Worm (Caenorhabditis elegans): ENCODE measurements around the gene smg-6.

Gene smg-6

DNA sequence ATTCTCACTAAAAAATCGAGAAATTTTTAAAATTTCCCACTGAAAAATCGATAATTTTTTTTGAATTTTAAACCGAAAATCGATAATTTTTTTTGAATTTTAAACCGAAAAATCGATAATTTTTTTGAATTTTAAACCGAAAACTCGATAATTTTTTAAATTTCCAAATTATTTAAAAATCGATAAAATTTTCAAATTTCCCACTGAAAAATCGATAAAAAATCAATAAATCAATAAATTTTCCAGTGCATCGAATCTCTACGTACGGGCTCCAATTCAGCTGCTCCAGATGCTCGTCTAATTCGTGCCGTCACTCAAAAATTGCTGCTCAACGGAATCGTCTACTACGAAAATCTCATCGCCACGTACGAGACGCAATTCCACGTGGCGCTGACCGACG lies 5.0 kb downstream of the smg-6 start:
- TF ChIP-seq him-1 (tag; optimal IDR thresholded peaks at IDR 0.05), result no peak
- TF ChIP-seq W03F9.2 (tag; optimal IDR thresholded peaks at IDR 0.05), result no peak
- TF ChIP-seq dao-5 (tag; optimal IDR thresholded peaks at IDR 0.05), result no peak

DNA sequence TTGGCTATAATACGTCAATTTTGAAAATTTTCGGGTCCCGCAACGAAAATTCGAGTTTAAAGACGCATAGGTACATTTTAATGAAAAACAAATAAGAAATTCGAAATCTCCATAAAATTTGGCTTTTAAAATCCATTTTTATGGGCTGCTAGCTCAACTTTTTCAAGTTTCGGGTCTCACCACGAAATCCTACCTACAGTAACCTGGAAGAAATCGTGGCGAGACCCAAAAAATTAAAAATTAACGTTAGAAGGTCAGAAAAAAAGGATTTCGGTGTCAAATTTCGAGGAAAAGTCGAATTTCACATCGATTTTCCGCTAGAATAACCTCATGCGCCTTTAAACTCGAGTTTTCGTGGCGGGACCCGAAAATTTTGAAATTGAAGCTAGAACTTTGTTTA lies 8.5 kb downstream of the smg-6 start:
- TF ChIP-seq dao-5 (tag; optimal IDR thresholded peaks at IDR 0.05) (no peak), W03F9.2 (tag; optimal IDR thresholded peaks at IDR 0.05) (no peak)

DNA sequence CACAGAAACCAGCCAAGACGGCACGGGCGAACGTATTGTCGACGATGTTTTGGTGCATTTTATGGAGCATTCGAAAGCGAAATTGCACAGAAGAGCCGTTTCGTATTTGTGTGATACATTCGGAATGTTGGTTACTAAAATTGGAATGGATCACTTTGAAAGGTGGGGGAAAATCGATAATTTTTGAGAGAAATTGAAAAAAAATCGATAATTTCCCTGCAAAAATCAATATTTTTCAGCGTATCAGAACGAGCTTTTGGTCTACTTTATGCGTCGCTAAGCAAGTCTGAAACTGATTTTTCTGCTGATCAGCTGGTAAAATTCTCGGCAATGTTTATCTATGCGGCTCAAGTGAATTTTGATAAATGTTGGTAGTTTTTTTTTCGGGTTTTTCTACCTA lies 9.1 kb downstream of the smg-6 start:
- TF ChIP-seq him-1 (tag; optimal IDR thresholded peaks at IDR 0.05) (no peak), dao-5 (tag; optimal IDR thresholded peaks at IDR 0.05) (no peak), W03F9.2 (tag; optimal IDR thresholded peaks at IDR 0.05) (no peak)

DNA sequence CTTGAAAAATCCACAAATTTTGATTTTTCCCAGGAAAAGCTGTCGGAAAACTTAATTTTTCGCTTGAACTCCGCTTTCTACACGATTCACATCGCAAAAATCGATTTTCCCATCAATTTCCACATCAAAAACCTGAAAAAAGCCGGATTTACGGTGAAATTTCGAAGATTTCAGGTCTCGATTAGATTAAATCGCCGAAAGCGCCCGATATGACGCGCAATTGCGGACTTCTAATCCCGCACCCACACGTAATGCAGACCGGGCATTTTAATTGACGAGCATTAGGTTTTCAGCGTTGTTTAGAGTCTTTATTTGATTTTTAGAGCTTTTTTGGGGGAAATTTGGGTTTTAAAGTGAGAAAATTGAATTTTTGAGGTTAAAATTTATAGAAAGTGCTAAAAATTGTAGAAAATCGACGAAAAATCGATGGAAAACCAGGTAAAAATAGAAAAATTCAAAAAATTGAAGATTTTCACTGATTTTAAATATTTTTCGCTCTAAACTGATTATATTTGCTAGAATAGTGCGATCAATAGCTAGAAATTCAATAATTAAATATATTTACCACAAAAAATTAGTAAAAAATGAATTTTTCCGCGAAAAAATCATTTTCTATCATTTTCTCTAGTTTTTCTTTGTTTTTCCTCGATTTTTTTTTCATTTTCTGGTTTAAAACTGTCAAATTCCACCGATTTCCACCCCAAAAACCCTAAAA lies 13.5 kb downstream of the smg-6 start, which contains the start of gene Y54F10AL.1:
Gene Y54F10AL.1, plus strand, starts transcription at position 665 of the 715 bp plus-strand sequence.
- TF ChIP-seq dao-5 (tag; optimal IDR thresholded peaks at IDR 0.05), result no peak
- TF ChIP-seq him-1 (tag; optimal IDR thresholded peaks at IDR 0.05), result no peak
- TF ChIP-seq W03F9.2 (tag; optimal IDR thresholded peaks at IDR 0.05), result no peak

DNA sequence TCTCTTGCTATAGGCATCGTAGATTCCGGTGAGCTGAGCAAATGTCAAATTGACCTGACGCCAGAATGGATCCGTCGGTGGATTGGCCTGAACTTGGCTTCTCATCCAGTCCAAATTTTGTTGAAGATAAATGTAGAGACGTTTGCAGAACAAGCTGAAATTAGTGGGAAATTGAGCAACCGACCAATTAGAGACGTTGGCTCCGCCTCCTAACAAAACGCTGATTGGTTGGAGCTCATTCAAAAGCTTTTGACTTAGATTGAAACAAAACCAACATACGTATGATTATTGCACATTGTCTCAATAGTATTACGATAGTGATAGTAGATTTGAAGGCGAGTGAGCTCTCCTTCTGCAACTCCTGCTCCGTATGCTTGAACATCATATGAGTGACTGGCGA lies 32.8 kb downstream of the smg-6 start:
- TF ChIP-seq dao-5 (tag; optimal IDR thresholded peaks at IDR 0.05) (no peak), W03F9.2 (tag; optimal IDR thresholded peaks at IDR 0.05) (no peak), him-1 (tag; optimal IDR thresholded peaks at IDR 0.05) (no peak)

DNA sequence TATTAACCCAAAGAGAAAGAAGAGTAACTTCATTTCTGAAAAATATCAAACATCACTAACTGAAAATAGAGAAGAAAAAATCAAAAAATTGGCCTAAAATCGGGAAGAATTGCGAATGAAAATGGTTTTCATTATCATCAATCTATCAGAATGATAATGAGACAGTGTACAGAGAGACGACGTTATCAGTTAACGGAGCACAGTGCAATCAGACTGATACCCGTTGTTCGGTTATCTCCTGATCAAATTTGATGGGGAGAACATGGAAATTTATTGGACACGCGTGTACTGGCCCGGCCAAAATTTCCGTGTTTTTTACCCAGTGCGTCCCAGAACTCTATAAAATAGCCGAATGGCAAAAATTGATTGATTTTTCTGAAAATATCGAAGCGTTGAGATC lies 34.3 kb downstream of the smg-6 start, which contains the start of gene Y54F10AM.8:
Gene Y54F10AM.8, minus strand, starts transcription at position 35 of the 400 bp plus-strand sequence.
- TF ChIP-seq W03F9.2 (tag; optimal IDR thresholded peaks at IDR 0.05) (no peak), dao-5 (tag; optimal IDR thresholded peaks at IDR 0.05) (no peak), him-1 (tag; optimal IDR thresholded peaks at IDR 0.05) (no peak)

DNA sequence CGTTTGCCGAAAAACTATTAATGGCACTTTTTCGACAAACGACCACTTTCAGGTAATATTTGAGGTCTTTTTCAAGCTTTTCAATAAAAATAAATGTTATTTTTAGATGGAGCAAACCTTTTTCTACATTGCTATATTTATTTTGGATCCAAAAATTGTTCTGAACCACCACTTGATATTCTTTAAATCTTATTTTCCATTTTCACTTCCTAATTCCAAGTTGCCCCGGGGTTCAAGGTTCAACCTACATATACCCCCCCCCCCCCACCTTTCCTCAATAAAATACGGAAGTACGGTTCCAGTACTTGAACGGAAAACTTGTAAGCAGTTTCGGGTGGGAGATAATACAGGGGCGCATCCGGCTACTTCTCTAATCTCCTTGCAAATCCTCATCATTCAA lies 34.9 kb downstream of the smg-6 start, which contains the start of gene Y54F10AM.6:
Gene Y54F10AM.6, plus strand, starts transcription at position 301 of the 400 bp plus-strand sequence.
- TF ChIP-seq dao-5 (tag; optimal IDR thresholded peaks at IDR 0.05) (no peak), W03F9.2 (tag; optimal IDR thresholded peaks at IDR 0.05) (no peak), him-1 (tag; optimal IDR thresholded peaks at IDR 0.05) (no peak)

DNA sequence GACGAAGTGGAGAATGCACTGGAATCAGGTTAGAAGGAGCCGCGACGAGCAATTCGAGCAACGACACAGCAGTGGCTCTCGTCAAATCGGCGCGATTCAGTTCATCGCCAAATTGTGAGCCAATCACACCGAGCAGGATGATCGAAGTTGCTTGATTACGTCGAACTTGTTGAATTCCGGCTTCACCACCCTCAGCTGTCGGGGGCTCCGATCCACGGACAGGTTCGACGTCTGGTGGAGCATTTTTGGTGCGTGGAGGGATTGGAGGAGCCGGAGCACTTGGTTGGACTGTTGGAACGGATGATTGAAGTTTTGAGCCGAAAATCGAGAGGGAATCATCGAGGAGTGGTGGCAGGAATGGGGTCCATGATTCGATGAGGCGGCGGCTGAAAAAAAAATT lies 41.8 kb downstream of the smg-6 start:
- TF ChIP-seq W03F9.2 (tag; optimal IDR thresholded peaks at IDR 0.05) (no peak), dao-5 (tag; optimal IDR thresholded peaks at IDR 0.05) (no peak), him-1 (tag; optimal IDR thresholded peaks at IDR 0.05) (no peak)

DNA sequence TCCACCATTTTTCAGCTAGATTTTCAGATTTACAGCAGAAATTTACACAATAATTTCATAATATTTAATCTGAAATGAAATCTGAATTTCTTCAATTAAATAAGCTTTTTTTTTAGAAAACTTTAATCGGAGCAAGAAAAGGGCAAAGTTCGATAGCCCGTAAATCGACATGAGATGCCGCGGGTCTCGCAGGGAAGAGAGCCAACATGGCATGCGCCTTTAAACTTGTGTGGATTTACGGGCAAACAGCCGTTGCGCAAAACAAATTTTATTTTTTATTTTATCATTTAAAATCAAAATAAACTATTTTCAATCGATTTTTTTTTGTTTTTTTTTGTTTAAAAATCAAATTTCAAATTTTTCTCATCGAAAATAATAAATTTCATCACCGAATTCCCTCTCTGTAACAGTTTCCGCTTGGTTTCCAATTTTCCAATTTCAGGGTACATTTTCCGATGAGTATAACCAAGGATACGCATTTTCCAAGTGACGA lies 55.0 kb downstream of the smg-6 start, which contains the start of the genes Y54F10AM.15, rbc-2 and ndua-8:
Gene Y54F10AM.15, minus strand, starts transcription at position 59 of the 493 bp plus-strand sequence.
Gene rbc-2, minus strand, starts transcription at position 69 of the 493 bp plus-strand sequence.
Gene ndua-8, plus strand, starts transcription at position 443 of the 493 bp plus-strand sequence.
- TF ChIP-seq him-1 (tag; optimal IDR thresholded peaks at IDR 0.05) (peak; percentile 69), W03F9.2 (tag; optimal IDR thresholded peaks at IDR 0.05) (peak; percentile 96), dao-5 (tag; optimal IDR thresholded peaks at IDR 0.05) (no peak)

DNA sequence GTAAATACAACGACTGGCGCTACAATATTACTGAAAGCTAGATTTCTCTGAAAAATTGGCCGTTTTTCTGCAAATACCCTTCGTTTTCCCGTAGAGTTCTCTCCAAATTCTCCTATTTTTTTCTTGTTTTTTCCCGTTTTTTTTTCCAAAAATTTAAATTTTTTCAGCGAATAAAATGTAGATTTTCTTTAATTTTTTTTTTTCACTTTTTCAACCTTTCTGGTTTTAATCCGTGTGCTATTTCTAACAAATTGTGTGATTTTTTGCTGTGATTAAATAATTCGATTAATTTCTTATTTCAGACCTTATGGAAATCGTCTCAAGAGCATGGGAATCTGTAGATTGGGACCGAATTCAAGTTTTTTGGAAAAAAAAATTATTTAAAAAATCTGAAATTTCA lies 56.7 kb downstream of the smg-6 start, which contains the start of gene cone-1:
Gene cone-1, plus strand, starts transcription at position 301 of the 400 bp plus-strand sequence.
- TF ChIP-seq him-1 (tag; optimal IDR thresholded peaks at IDR 0.05), result no peak
- TF ChIP-seq W03F9.2 (tag; optimal IDR thresholded peaks at IDR 0.05), result no peak
- TF ChIP-seq dao-5 (tag; optimal IDR thresholded peaks at IDR 0.05), result no peak

DNA sequence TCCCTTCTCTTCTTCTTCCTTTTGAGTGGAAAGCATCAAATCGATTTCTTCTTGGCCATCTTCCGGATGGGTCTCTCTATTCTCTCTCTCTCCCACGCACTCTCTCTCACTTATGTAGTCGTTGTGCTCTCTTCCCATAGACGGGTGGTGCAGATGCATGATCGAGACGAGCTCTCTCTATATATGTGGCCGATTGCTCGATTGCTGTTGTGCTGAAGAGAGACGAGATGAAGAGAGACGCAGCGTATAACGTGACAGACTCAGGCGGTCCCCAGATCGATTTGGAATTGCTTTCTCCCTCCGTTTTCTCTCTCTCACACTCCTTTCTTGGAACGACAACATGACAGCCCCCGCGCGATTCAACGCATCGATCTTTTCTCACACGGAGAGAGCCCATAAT lies 59.1 kb downstream of the smg-6 start:
- no peak for TF ChIP-seq dao-5 (tag; optimal IDR thresholded peaks at IDR 0.05)
- TF ChIP-seq W03F9.2 (tag; optimal IDR thresholded peaks at IDR 0.05), result no peak
- TF ChIP-seq him-1 (tag; optimal IDR thresholded peaks at IDR 0.05), result peak; percentile 88

DNA sequence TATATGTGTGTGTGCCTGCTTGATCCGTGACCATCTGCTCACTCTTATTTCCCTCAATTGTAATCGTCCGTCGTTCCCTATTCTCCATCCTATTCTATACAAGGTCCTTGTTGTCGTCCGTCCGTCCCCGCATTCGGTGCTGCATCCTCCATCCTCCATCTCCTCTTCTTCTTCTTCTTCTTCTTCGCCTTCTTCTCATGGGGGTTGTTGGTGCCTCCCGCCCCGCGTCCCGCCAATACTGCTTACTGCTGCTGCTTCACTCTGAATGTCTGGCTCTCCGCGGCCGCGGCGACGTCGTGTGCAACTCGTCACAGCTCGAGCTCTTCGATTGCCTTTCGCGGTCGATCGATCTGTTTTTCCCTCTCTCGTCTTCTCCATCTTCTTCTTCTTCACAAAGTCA lies 61.5 kb downstream of the smg-6 start:
- peak; percentile 49 for TF ChIP-seq him-1 (tag; optimal IDR thresholded peaks at IDR 0.05)
- TF ChIP-seq dao-5 (tag; optimal IDR thresholded peaks at IDR 0.05), result no peak

All from whole organism, L4/young adult.